Fruit fly (Drosophila melanogaster): ENCODE results near the gene crim.

crim gene

DNA sequence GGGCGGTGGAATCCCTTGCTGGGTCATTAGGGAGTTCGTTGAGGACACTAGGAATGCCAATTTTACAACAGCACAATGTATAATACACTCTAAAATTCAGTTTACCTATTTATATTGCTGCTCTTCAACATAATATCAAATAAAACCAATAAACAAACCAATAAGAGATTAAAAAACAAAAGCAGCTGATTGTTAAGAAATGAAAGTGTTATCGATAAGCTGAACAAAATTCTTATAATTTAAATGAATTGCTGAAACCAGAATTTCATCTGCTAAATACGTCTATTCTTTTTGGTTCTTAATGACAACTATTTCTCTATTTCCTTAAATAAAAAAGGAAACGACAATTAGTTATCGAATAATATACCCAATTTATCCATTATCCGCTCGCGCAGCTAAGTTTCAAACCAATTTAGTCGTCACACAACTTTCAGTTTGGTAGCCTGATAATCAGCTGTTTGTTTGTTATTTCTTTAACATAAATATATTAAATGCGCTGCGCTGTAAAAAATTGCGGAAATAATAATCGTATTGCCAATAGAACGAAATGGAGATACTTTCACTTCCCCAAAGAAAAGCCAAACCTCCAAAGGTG lies 19.9 kb downstream of the crim start, which contains the start of the genes Pldn and CG14135 (continued):
- TF ChIP-seq br (optimal IDR thresholded peaks at IDR 0.05) = no peak
- TF ChIP-seq chm (GFP tag; IDR thresholded peaks at IDR 0.05) = no peak
- TF ChIP-seq usp (GFP tag; optimal IDR thresholded peaks at IDR 0.05) = no peak
- TF ChIP-seq CG10147 (GFP tag; optimal IDR thresholded peaks at IDR 0.05) = no peak
- no peak for TF ChIP-seq CG8290 (GFP tag; optimal IDR thresholded peaks at IDR 0.05)
- peak in 1 of 2 experiments; percentile 3 for TF ChIP-seq CG8290 (tag; optimal IDR thresholded peaks at IDR 0.05)
- no peak for TF ChIP-seq grn (GFP tag; optimal IDR thresholded peaks at IDR 0.05)
- no peak for TF ChIP-seq D19B (GFP tag; optimal IDR thresholded peaks at IDR 0.05)
- TF ChIP-seq gcm (GFP tag; optimal IDR thresholded peaks at IDR 0.05) = no peak
- TF ChIP-seq CG6813 (GFP tag; optimal IDR thresholded peaks at IDR 0.05) = no peak
- no peak for TF ChIP-seq chn (GFP tag; optimal IDR thresholded peaks at IDR 0.05)
- TF ChIP-seq Dip3 (GFP tag; optimal IDR thresholded peaks at IDR 0.05) = no peak
- peak; percentile 3 for TF ChIP-seq CG12391 (tag; optimal IDR thresholded peaks at IDR 0.05)
- no peak for TF ChIP-seq CG8765 (GFP tag; IDR thresholded peaks at IDR 0.05)
- TF ChIP-seq otp (GFP tag; IDR thresholded peaks at IDR 0.05) = no peak
- peak; percentile 33 for TF ChIP-seq CG4617 (GFP tag; optimal IDR thresholded peaks at IDR 0.05; ENCODE audit: borderline replicate concordance)
- TF ChIP-seq CG30020 (tag; optimal IDR thresholded peaks at IDR 0.05) = peak; percentile 24
- no peak for TF ChIP-seq sqz (GFP tag; optimal IDR thresholded peaks at IDR 0.05)
- TF ChIP-seq CG4360 (GFP tag; IDR thresholded peaks at IDR 0.05) = no peak
- no peak for TF ChIP-seq CG6272 (GFP tag; IDR thresholded peaks at IDR 0.05)
- peak; percentile 22 for TF ChIP-seq Nf-YC (tag; optimal IDR thresholded peaks at IDR 0.05)
- TF ChIP-seq CG12942 (GFP tag; optimal IDR thresholded peaks at IDR 0.05) = no peak
- no peak for TF ChIP-seq CG10543 (GFP tag; optimal IDR thresholded peaks at IDR 0.05)
- no peak for TF ChIP-seq ttk (GFP tag; IDR thresholded peaks at IDR 0.05)
- no peak for TF ChIP-seq CG12219 (GFP tag; optimal IDR thresholded peaks at IDR 0.05)
- no peak for TF ChIP-seq zf30C (GFP tag; optimal IDR thresholded peaks at IDR 0.05)
- TF ChIP-seq vfl (GFP tag; optimal IDR thresholded peaks at IDR 0.05) = no peak
- TF ChIP-seq CG43689 (GFP tag; IDR thresholded peaks at IDR 0.05) = no peak
- TF ChIP-seq Doc3 (GFP tag; IDR thresholded peaks at IDR 0.05; ENCODE audit: partially characterized antibody) = peak; percentile 47; the same call in 1 of the 3 replicates
- TF ChIP-seq Six4 (GFP tag; optimal IDR thresholded peaks at IDR 0.05) = no peak
- no peak for TF ChIP-seq Lhr (GFP tag; optimal IDR thresholded peaks at IDR 0.05)
- TF ChIP-seq CG9609 (GFP tag; optimal IDR thresholded peaks at IDR 0.05) = no peak
- no peak for TF ChIP-seq CG7839 (tag; optimal IDR thresholded peaks at IDR 0.05)
- TF ChIP-seq al (GFP tag; IDR thresholded peaks at IDR 0.05) = no peak
- no peak for TF ChIP-seq CG3995 (GFP tag; optimal IDR thresholded peaks at IDR 0.05)
- TF ChIP-seq ssp (GFP tag; IDR thresholded peaks at IDR 0.05) = no peak
- TF ChIP-seq Kr (GFP tag; optimal IDR thresholded peaks at IDR 0.05) = no peak
- TF ChIP-seq Blimp-1 (GFP tag; optimal IDR thresholded peaks at IDR 0.05) = peak; percentile 36
- TF ChIP-seq CG17359 (tag; optimal IDR thresholded peaks at IDR 0.05) = no peak
- TF ChIP-seq CG14965 (GFP tag; optimal IDR thresholded peaks at IDR 0.05; ENCODE audit: borderline replicate concordance) = no peak
- no peak for TF ChIP-seq Max (GFP tag; optimal IDR thresholded peaks at IDR 0.05)
- TF ChIP-seq HmgZ (tag; optimal IDR thresholded peaks at IDR 0.05) = peak; percentile 49
- no peak for TF ChIP-seq wek (GFP tag; optimal IDR thresholded peaks at IDR 0.05)
- no peak for TF ChIP-seq CG7271 (tag; optimal IDR thresholded peaks at IDR 0.05)
- TF ChIP-seq tio (GFP tag; optimal IDR thresholded peaks at IDR 0.05) = no peak
- no peak for TF ChIP-seq CG17361 (GFP tag; IDR thresholded peaks at IDR 0.05)
- no peak for TF ChIP-seq CG18764 (GFP tag; optimal IDR thresholded peaks at IDR 0.05)
- TF ChIP-seq CG10431 (GFP tag; optimal IDR thresholded peaks at IDR 0.05) = no peak
- TF ChIP-seq hkb (optimal IDR thresholded peaks at IDR 0.05) = no peak
- TF ChIP-seq hkb (GFP tag; IDR thresholded peaks at IDR 0.05) = no peak
- no peak for TF ChIP-seq CG3847 (GFP tag; IDR thresholded peaks at IDR 0.05)
- no peak for TF ChIP-seq seq (GFP tag; IDR thresholded peaks at IDR 0.05)

Data from whole organism, embryonic.